Fruit fly (Drosophila melanogaster): ENCODE measurements around the gene mRpL12.
A peak's percentile ranks its signal among the peaks of the same experiment; 100 is the strongest.

Gene mRpL12

dm6 chr3L:8950955-8951354 is 5.6 kb upstream of the mRpL12 start:
- TF ChIP-seq CG6163 (GFP tag; IDR thresholded peaks at IDR 0.05) (no peak), CG6276 (GFP tag; optimal IDR thresholded peaks at IDR 0.05) (peak; percentile 3), CG16779 (tag; optimal IDR thresholded peaks at IDR 0.05) (no peak), dac (GFP tag; optimal IDR thresholded peaks at IDR 0.05) (no peak), Eip93F (GFP tag; optimal IDR thresholded peaks at IDR 0.05) (no peak), CG11762 (GFP tag; optimal IDR thresholded peaks at IDR 0.05; ENCODE audit: insufficient read depth) (no peak), CG11294 (GFP tag; IDR thresholded peaks at IDR 0.05) (no peak), fd59A (GFP tag; optimal IDR thresholded peaks at IDR 0.05) (no peak), CG32006 (GFP tag; optimal IDR thresholded peaks at IDR 0.05) (peak; percentile 18), Eip78C (GFP tag) (no peak), CG10631 (GFP tag; optimal IDR thresholded peaks at IDR 0.05) (no peak), CG34406 (GFP tag; optimal IDR thresholded peaks at IDR 0.05) (no peak), Hr39 (GFP tag; optimal IDR thresholded peaks at IDR 0.05) (no peak), CG31627 (GFP tag; optimal IDR thresholded peaks at IDR 0.05) (no peak), CG15336 (GFP tag; IDR thresholded peaks at IDR 0.05) (peak; percentile 41), spab (GFP tag; optimal IDR thresholded peaks at IDR 0.05) (no peak), Lpt (GFP tag; optimal IDR thresholded peaks at IDR 0.05) (no peak), Eip75B (GFP tag; optimal IDR thresholded peaks at IDR 0.05) (no peak), Gug (GFP tag; IDR thresholded peaks at IDR 0.05) (no peak), eg (GFP tag; IDR thresholded peaks at IDR 0.05) (0 out of 3 replicates have a peak, but pooled peaks have one; percentile 17), dsx (GFP tag; optimal IDR thresholded peaks at IDR 0.05; ENCODE audit: poor library complexity, severe bottlenecking) (no peak)

dm6 chr3L:8951507-8951906 is 5.1 kb upstream of the mRpL12 start:
- TF ChIP-seq CG11762 (GFP tag; optimal IDR thresholded peaks at IDR 0.05; ENCODE audit: insufficient read depth) (no peak), Sox14 (GFP tag; optimal IDR thresholded peaks at IDR 0.05) (no peak), CG3919 (GFP tag; optimal IDR thresholded peaks at IDR 0.05) (no peak), fkh (GFP tag; optimal IDR thresholded peaks at IDR 0.05) (peak; percentile 50), CG11294 (GFP tag; IDR thresholded peaks at IDR 0.05) (no peak), CG8632 (GFP tag; optimal IDR thresholded peaks at IDR 0.05) (no peak)

DNA sequence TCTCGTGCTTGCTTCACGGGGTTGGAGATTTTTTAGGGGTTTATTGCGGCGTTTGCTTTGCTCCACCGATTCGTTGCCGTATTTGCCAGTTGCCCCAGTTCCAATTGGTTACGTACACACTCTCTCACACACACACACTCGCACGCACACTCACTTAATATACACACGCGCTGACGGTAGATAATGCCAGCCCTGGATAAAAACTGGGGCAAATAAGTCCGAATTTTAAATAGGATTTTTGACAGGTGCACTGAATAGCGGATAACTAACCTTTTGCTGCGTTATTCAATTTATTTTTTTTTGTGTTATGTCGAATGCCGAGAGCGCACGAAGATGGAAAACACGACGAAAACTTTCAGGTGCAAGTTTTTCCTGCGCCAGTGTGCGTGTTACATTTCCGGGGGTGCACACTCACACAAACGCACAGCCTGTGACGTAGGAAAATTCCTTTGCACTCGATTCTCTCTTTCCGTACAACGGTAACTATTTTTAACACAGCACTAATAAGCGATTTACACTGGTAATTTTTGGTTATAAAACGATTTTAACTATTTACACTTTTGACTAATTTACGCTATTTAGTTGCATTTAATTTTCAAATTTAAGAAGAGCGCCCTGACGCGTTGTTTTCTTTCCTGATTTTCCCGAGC is 3.9 kb upstream of the mRpL12 start:
- TF ChIP-seq CG6163 (GFP tag; IDR thresholded peaks at IDR 0.05) = no peak
- TF ChIP-seq fkh (GFP tag; optimal IDR thresholded peaks at IDR 0.05) = no peak
- no peak for TF ChIP-seq Eip93F (GFP tag; optimal IDR thresholded peaks at IDR 0.05)
- TF ChIP-seq Hr4 (GFP tag; optimal IDR thresholded peaks at IDR 0.05) = no peak
- no peak for TF ChIP-seq Sox14 (GFP tag; optimal IDR thresholded peaks at IDR 0.05)
- TF ChIP-seq CG11902 (GFP tag; optimal IDR thresholded peaks at IDR 0.05) = no peak

DNA sequence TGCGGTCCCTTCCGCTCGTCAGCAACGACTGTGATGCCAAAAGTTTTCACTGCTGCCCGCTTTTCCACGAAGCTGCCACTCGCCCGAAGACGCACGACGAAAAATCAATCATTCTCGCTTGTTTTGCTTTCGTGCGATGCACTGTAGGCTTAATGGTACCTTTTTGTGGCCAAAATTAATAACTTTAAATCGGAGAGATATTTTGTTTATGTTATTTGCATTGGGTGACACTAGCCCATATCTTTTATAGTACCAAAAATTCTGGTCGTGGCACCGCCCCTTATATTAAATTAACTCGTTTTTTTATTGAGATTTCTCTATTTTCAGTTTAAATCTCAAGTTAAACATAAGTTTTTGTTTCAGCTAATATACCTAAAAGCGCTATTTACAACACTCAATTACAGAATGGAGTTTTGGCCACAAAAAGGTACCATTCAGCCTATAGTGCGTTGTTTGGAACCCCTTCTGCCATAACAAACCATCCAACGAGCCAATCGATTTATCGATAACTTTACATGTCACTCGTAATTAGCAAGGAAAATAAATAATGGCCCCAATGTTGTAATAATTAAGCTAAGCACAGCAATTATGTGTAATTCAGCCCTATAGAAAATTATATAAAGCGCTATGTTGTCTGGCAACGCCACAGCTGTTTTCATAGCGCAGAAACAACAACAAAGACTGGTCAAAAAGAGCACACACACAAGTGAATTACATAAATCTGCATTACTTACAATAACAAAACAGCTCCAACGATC is 3.2 kb upstream of the mRpL12 start:
- peak; percentile 47 for TF ChIP-seq CG8632 (GFP tag; optimal IDR thresholded peaks at IDR 0.05)
- peak; percentile 55 for TF ChIP-seq CG6792 (GFP tag; optimal IDR thresholded peaks at IDR 0.05)
- TF ChIP-seq CG7368 (GFP tag; optimal IDR thresholded peaks at IDR 0.05) = peak; percentile 21
- TF ChIP-seq CG16779 (tag; optimal IDR thresholded peaks at IDR 0.05) = peak; percentile 80
- peak; percentile 76 for TF ChIP-seq Eip75B (GFP tag; optimal IDR thresholded peaks at IDR 0.05)
- TF ChIP-seq CG8319 (GFP tag; optimal IDR thresholded peaks at IDR 0.05) = no peak
- TF ChIP-seq CG15336 (GFP tag; IDR thresholded peaks at IDR 0.05) = peak; percentile 72; the same call in 1 of the 2 replicates
- peak; percentile 71 for TF ChIP-seq CG3032 (tag; optimal IDR thresholded peaks at IDR 0.05)
- peak; percentile 78 for TF ChIP-seq CG10631 (GFP tag; optimal IDR thresholded peaks at IDR 0.05)
- peak; percentile 36 for TF ChIP-seq CG9139 (GFP tag; optimal IDR thresholded peaks at IDR 0.05)
- TF ChIP-seq salr (GFP tag; optimal IDR thresholded peaks at IDR 0.05) = peak in 1 of 2 experiments; percentile 60
- TF ChIP-seq cyc (GFP tag; optimal IDR thresholded peaks at IDR 0.05) = peak; percentile 30
- peak; percentile 40 for TF ChIP-seq Lpt (GFP tag; optimal IDR thresholded peaks at IDR 0.05)
- peak; percentile 64 for TF ChIP-seq CG6808 (GFP tag; optimal IDR thresholded peaks at IDR 0.05)
- peak; percentile 67 for TF ChIP-seq CG10669 (GFP tag; optimal IDR thresholded peaks at IDR 0.05)
- TF ChIP-seq Eip93F (GFP tag; optimal IDR thresholded peaks at IDR 0.05) = peak; percentile 35
- TF ChIP-seq CG8119 (GFP tag; IDR thresholded peaks at IDR 0.05) = peak; percentile 68; the same call in 2 of the 3 replicates
- peak; percentile 54 for TF ChIP-seq spab (GFP tag; optimal IDR thresholded peaks at IDR 0.05)
- TF ChIP-seq dac (GFP tag; optimal IDR thresholded peaks at IDR 0.05) = peak; percentile 68
- peak; percentile 67 for TF ChIP-seq net (GFP tag; optimal IDR thresholded peaks at IDR 0.05)
- peak; percentile 3 for TF ChIP-seq CG34406 (GFP tag; optimal IDR thresholded peaks at IDR 0.05)
- peak; percentile 31 for TF ChIP-seq OdsH (GFP tag; optimal IDR thresholded peaks at IDR 0.05)
- TF ChIP-seq fd85E (GFP tag; optimal IDR thresholded peaks at IDR 0.05) = no peak
- TF ChIP-seq topi (GFP tag; optimal IDR thresholded peaks at IDR 0.05) = peak; percentile 65
- TF ChIP-seq fd59A (GFP tag; optimal IDR thresholded peaks at IDR 0.05) = peak; percentile 51
- TF ChIP-seq dsx (GFP tag; optimal IDR thresholded peaks at IDR 0.05; ENCODE audit: poor library complexity, severe bottlenecking) = peak; percentile 46
